Worm (Caenorhabditis elegans) whole organism, L3 larva: ENCODE data around the gene Y73B6BL.31.

ENCODE experiments used
- R02D3.7 ChIP-seq: fragments of 150-350 bp; optimal IDR thresholded peaks from 2 replicates; lab custom pipeline; 2014; ENCODE audit warnings: missing biosample characterization, missing genetic modification characterization
- aly-2 ChIP-seq: fragments of 150-350 bp; optimal IDR thresholded peaks from 2 replicates; lab custom pipeline; 2014; ENCODE audit warnings: missing biosample characterization, missing genetic modification characterization
- egl-27 ChIP-seq: sonication (generic microtip); optimal IDR thresholded peaks from 4 replicates; lab custom pipeline; 2017; ENCODE audit warnings: missing biosample characterization, missing genetic modification reagents, missing genetic modification characterization
- elt-2 ChIP-seq: sonication (generic microtip); optimal IDR thresholded peaks from 2 replicates; lab custom pipeline; 2016; ENCODE audit warnings: missing genetic modification reagents, mild to moderate bottlenecking, missing genetic modification characterization, missing compliant biosample characterization
- fos-1 ChIP-seq: fragments of 150-350 bp; optimal IDR thresholded peaks from 2 replicates; lab custom pipeline; 2014; ENCODE audit warnings: missing biosample characterization, missing genetic modification characterization
- nhr-11 ChIP-seq: fragments of 150-350 bp; optimal IDR thresholded peaks from 2 replicates; lab custom pipeline; 2014; ENCODE audit warnings: missing biosample characterization, missing genetic modification characterization
- nhr-237 ChIP-seq: fragments of 150-350 bp; optimal IDR thresholded peaks from 2 replicates; lab custom pipeline; 2014; ENCODE audit warnings: missing biosample characterization, missing genetic modification characterization
- nhr-25 ChIP-seq: sonication (generic microtip); optimal IDR thresholded peaks from 2 replicates; lab custom pipeline; 2017; ENCODE audit warnings: missing biosample characterization, missing genetic modification characterization
- nhr-76 ChIP-seq: fragments of 150-350 bp; sonication (generic microtip); optimal IDR thresholded peaks from 5 replicates; lab custom pipeline; 2014; ENCODE audit warnings: missing biosample characterization, missing genetic modification characterization
- pqm-1 ChIP-seq: fragments of 150-350 bp; optimal IDR thresholded peaks from 2 replicates; lab custom pipeline; 2017; ENCODE audit warnings: missing biosample characterization, missing genetic modification characterization, inconsistent platforms
- snpc-4 ChIP-seq: fragments of 150-350 bp; optimal IDR thresholded peaks from 2 replicates; lab custom pipeline; 2014; ENCODE audit warnings: missing biosample characterization, missing genetic modification characterization
- zag-1 ChIP-seq: fragments of 150-350 bp; optimal IDR thresholded peaks from 2 replicates; lab custom pipeline; 2014; ENCODE audit warnings: missing biosample characterization, missing genetic modification characterization

ce11 chrIV:6442016-6442618, 416 bp downstream of the Y73B6BL.31 start:
- TF ChIP-seq aly-2 (tag; lab: Kevin White, UChicago), result no peak
- TF ChIP-seq snpc-4 (tag; lab: Kevin White, UChicago), result no peak
- no peak for TF ChIP-seq fos-1
- TF ChIP-seq egl-27, result no peak
- TF ChIP-seq elt-2 (tag; lab: Kevin White, UChicago), result peak; percentile 77
- TF ChIP-seq nhr-25, result peak; percentile 18
- TF ChIP-seq nhr-76, result no peak
- peak; percentile 52 for TF ChIP-seq pqm-1 (tag; lab: Kevin White, UChicago)
- no peak for TF ChIP-seq nhr-237
- TF ChIP-seq nhr-11, result no peak
- TF ChIP-seq zag-1 (tag; lab: Kevin White, UChicago), result no peak
- no peak for TF ChIP-seq R02D3.7 (tag; lab: Kevin White, UChicago)
